Fruit fly (Drosophila melanogaster) whole organism, adult: ENCODE data around the gene Ythdf.

Experiments used
- CG11617 ChIP-seq: fragments of 200-800 bp; sonication (Bioruptor generic); optimal IDR thresholded peaks from 2 replicates; lab custom pipeline; 2017; ENCODE audit warnings: mild to moderate bottlenecking, missing biosample characterization, missing genetic modification reagents, missing genetic modification characterization
- CG12768 ChIP-seq: fragments of 200-800 bp; sonication (Bioruptor generic); optimal IDR thresholded peaks from 2 replicates; lab custom pipeline; 2017; ENCODE audit warnings: missing biosample characterization, missing genetic modification characterization, mild to moderate bottlenecking, moderate library complexity, missing genetic modification reagents
- CG14711 ChIP-seq: fragments of 200-800 bp; sonication (Bioruptor generic); optimal IDR thresholded peaks from 2 replicates; lab custom pipeline; 2018; ENCODE audit warnings: missing biosample characterization, mild to moderate bottlenecking, missing genetic modification characterization, moderate library complexity
- CG1620 ChIP-seq: fragments of 200-800 bp; sonication (Bioruptor generic); optimal IDR thresholded peaks from 2 replicates; lab custom pipeline; 2016; ENCODE audit warnings: missing biosample characterization, missing genetic modification characterization
- CG33017 ChIP-seq: fragments of 200-800 bp; sonication (Bioruptor generic); optimal IDR thresholded peaks from 2 replicates; lab custom pipeline; 2018; ENCODE audit warnings: missing biosample characterization, mild to moderate bottlenecking, missing genetic modification characterization, moderate library complexity
- CG5204 ChIP-seq: fragments of 200-800 bp; sonication (Bioruptor generic); optimal IDR thresholded peaks from 2 replicates; lab custom pipeline; 2016; ENCODE audit warnings: missing biosample characterization, missing genetic modification characterization
- CG7045 ChIP-seq: fragments of 200-800 bp; sonication (Bioruptor generic); optimal IDR thresholded peaks from 2 replicates; lab custom pipeline; 2017; ENCODE audit warnings: missing biosample characterization, mild to moderate bottlenecking, missing genetic modification characterization
- CG7101 ChIP-seq: fragments of 200-800 bp; sonication (Bioruptor generic); optimal IDR thresholded peaks from 2 replicates; lab custom pipeline; 2018; ENCODE audit warnings: missing biosample characterization, mild to moderate bottlenecking, missing genetic modification characterization, moderate library complexity
- Clk ChIP-seq: fragments of 200-800 bp; sonication (Bioruptor generic); optimal IDR thresholded peaks from 2 replicates; lab custom pipeline; 2017; ENCODE audit warnings: missing biosample characterization, missing genetic modification characterization
- Crg-1 ChIP-seq: fragments of 200-800 bp; sonication (Bioruptor generic); optimal IDR thresholded peaks from 2 replicates; lab custom pipeline; 2016; ENCODE audit warnings: missing biosample characterization, missing genetic modification characterization
- Hr96 ChIP-seq: fragments of 200-800 bp; sonication (Bioruptor generic); optimal IDR thresholded peaks from 2 replicates; lab custom pipeline; 2016; ENCODE audit warnings: missing biosample characterization, missing genetic modification characterization
- Mnt ChIP-seq: fragments of 200-800 bp; sonication (Bioruptor generic); optimal IDR thresholded peaks from 2 replicates; lab custom pipeline; 2016; ENCODE audit warnings: missing biosample characterization, mild to moderate bottlenecking, missing genetic modification characterization
- bab1 ChIP-seq: fragments of 200-800 bp; sonication (Bioruptor generic); optimal IDR thresholded peaks from 3 replicates; lab custom pipeline; 2019; ENCODE audit warnings: missing biosample characterization, mild to moderate bottlenecking, missing genetic modification characterization, moderate library complexity
- cic ChIP-seq: fragments of 200-800 bp; sonication (Bioruptor generic); optimal IDR thresholded peaks from 2 replicates; lab custom pipeline; 2017; ENCODE audit warnings: missing biosample characterization, mild to moderate bottlenecking, missing genetic modification characterization, moderate library complexity
- cnc ChIP-seq, 2 experiments: fragments of >200 bp; optimal IDR thresholded peaks; 2 replicates each; lab custom pipeline; 2017
- kay ChIP-seq: fragments of 200-800 bp; sonication (Bioruptor generic); peaks from one replicate; lab custom pipeline; 2016; ENCODE audit warnings: missing biosample characterization, missing genetic modification characterization, borderline replicate concordance
- ovo ChIP-seq: fragments of 200-800 bp; sonication (Bioruptor generic); optimal IDR thresholded peaks from 2 replicates; lab custom pipeline; 2016; ENCODE audit warnings: missing biosample characterization, missing genetic modification characterization
- pad ChIP-seq: fragments of 200-800 bp; sonication (Bioruptor generic); optimal IDR thresholded peaks from 3 replicates; lab custom pipeline; 2017; ENCODE audit warnings: missing biosample characterization, missing genetic modification characterization, mild to moderate bottlenecking, moderate library complexity, missing genetic modification reagents
- tj ChIP-seq: fragments of 200-800 bp; sonication (Bioruptor generic); optimal IDR thresholded peaks from 3 replicates; lab custom pipeline; 2017; ENCODE audit warnings: missing biosample characterization, mild to moderate bottlenecking, missing genetic modification characterization, moderate library complexity
- toe ChIP-seq: fragments of 200-800 bp; sonication (Bioruptor generic); optimal IDR thresholded peaks from 2 replicates; lab custom pipeline; 2016; ENCODE audit warnings: missing biosample characterization, missing genetic modification characterization

The Ythdf gene

dm6 chr3R:25070871-25071270 is 31.8 kb upstream of the Ythdf start, which contains the start of gene CG11836:
Gene CG11836, plus strand, starts transcription at chr3R:25071126.
- TF ChIP-seq kay = no peak
- TF ChIP-seq CG5204 (GFP tag; lab: Kevin White, UChicago) = no peak
- no peak for TF ChIP-seq pad (GFP tag; lab: Kevin White, UChicago)
- TF ChIP-seq toe (GFP tag; lab: Kevin White, UChicago) = no peak
- no peak for TF ChIP-seq CG7045 (GFP tag; lab: Kevin White, UChicago)
- no peak for TF ChIP-seq CG11617 (GFP tag; lab: Kevin White, UChicago)
- TF ChIP-seq CG33017 (tag; lab: Kevin White, UChicago) = no peak
- no peak for TF ChIP-seq bab1 (GFP tag; lab: Kevin White, UChicago)
- TF ChIP-seq tj = no peak
- no peak for TF ChIP-seq CG12768
- no peak for TF ChIP-seq Clk (GFP tag; lab: Kevin White, UChicago)
- no peak for TF ChIP-seq CG7101
- no peak for TF ChIP-seq Hr96 (GFP tag; lab: Kevin White, UChicago)
- no peak for TF ChIP-seq ovo
- no peak for TF ChIP-seq CG14711

- TF ChIP-seq Mnt (peak; percentile 82), cnc (optimal IDR thresholded peaks at IDR 0.05; lab: Kevin White, UChicago) (no peak), ovo (peak; percentile 45), CG11617 (GFP tag; lab: Kevin White, UChicago) (peak; percentile 77), Crg-1 (GFP tag; lab: Kevin White, UChicago) (peak; percentile 45), toe (GFP tag; lab: Kevin White, UChicago) (peak; percentile 88), pad (GFP tag; lab: Kevin White, UChicago) (peak; percentile 46), CG5204 (GFP tag; lab: Kevin White, UChicago) (no peak), CG7045 (GFP tag; lab: Kevin White, UChicago) (peak; percentile 54), Hr96 (GFP tag; lab: Kevin White, UChicago) (no peak), CG33017 (tag; lab: Kevin White, UChicago) (peak; percentile 48), kay (no peak), tj (peak; percentile 56), cic (GFP tag; lab: Kevin White, UChicago) (no peak), Clk (GFP tag; lab: Kevin White, UChicago) (peak; percentile 51), bab1 (GFP tag; lab: Kevin White, UChicago) (peak; percentile 84), CG12768 (peak; percentile 33), CG7101 (peak; percentile 76), CG1620 (GFP tag; lab: Kevin White, UChicago) (peak; percentile 88), CG14711 (peak; percentile 69)
These were observed 30.5 kb upstream of the Ythdf start, which contains the start of the genes Stt3B and CG11839 for dm6 chr3R:25069569-25069968. Gene Stt3B, minus strand, starts transcription at chr3R:25069637. Gene CG11839, plus strand, starts transcription at chr3R:25069927.

dm6 chr3R:25066856-25067255 is 27.8 kb upstream of the Ythdf start:
- TF ChIP-seq CG5204 (GFP tag; lab: Kevin White, UChicago) = no peak
- TF ChIP-seq CG7045 (GFP tag; lab: Kevin White, UChicago) = no peak
- no peak for TF ChIP-seq Clk (GFP tag; lab: Kevin White, UChicago)
- TF ChIP-seq tj = no peak
- TF ChIP-seq CG33017 (tag; lab: Kevin White, UChicago) = no peak
- no peak for TF ChIP-seq toe (GFP tag; lab: Kevin White, UChicago)
- no peak for TF ChIP-seq CG11617 (GFP tag; lab: Kevin White, UChicago)
- no peak for TF ChIP-seq Hr96 (GFP tag; lab: Kevin White, UChicago)
- no peak for TF ChIP-seq cnc (optimal IDR thresholded peaks at IDR 0.05; lab: Kevin White, UChicago)
- TF ChIP-seq cic (GFP tag; lab: Kevin White, UChicago) = no peak
- no peak for TF ChIP-seq Mnt

- TF ChIP-seq Hr96 (GFP tag; lab: Kevin White, UChicago) (no peak), kay (no peak), CG1620 (GFP tag; lab: Kevin White, UChicago) (no peak), CG14711 (peak; percentile 18)
These were observed 26.1 kb upstream of the Ythdf start, which contains the start of the genes veli and PQBP1 for dm6 chr3R:25064907-25065841. Gene veli, minus strand, starts transcription at chr3R:25065591. Gene PQBP1, plus strand, starts transcription at chr3R:25065791.

- TF ChIP-seq CG5204 (GFP tag; lab: Kevin White, UChicago) (no peak), kay (peak; percentile 7), ovo (no peak), CG14711 (no peak), Crg-1 (GFP tag; lab: Kevin White, UChicago) (no peak), toe (GFP tag; lab: Kevin White, UChicago) (no peak)
These were observed 21.4 kb upstream of the Ythdf start for dm6 chr3R:25060462-25060861.

dm6 chr3R:25056488-25057157 is 17.6 kb upstream of the Ythdf start:
- TF ChIP-seq kay (peak; percentile 86), cic (GFP tag; lab: Kevin White, UChicago) (peak; percentile 56), pad (GFP tag; lab: Kevin White, UChicago) (peak; percentile 93), cnc (optimal IDR thresholded peaks at IDR 0.05; lab: Kevin White, UChicago) (no peak), CG12768 (peak; percentile 8), ovo (peak; percentile 86), bab1 (GFP tag; lab: Kevin White, UChicago) (no peak)
